Worm (Caenorhabditis elegans): ENCODE measurements around the gene F40H3.3.

Gene F40H3.3

DNA sequence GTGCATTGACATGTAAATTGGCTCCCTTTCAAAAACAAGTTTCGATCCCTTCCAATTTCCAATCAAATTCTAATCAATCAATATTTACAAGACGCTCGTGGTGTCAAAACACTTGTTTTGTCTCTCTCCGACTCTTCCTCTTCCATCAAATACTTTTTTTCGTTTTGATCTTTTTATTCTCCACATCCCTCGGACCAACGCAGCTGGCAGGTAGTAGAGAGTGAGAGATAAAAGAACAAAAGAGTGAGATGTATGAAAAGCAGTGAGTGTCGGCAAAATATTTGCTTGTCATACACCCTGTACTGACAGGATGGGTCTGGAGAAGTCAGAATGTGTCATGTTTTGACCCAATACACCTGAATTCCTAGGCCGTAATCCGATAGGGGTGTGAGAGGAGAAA is 34.6 kb upstream of the F40H3.3 start:
- TF ChIP-seq unc-86 (tag; optimal IDR thresholded peaks at IDR 0.05) (no peak), rnt-1 (tag; optimal IDR thresholded peaks at IDR 0.05) (peak; percentile 3), unc-55 (GFP tag; optimal IDR thresholded peaks at IDR 0.05) (peak; percentile 71), npax-4 (tag; optimal IDR thresholded peaks at IDR 0.05) (no peak), ztf-16 (tag; optimal IDR thresholded peaks at IDR 0.05) (no peak), sox-2 (GFP tag; IDR thresholded peaks at IDR 0.05) (no peak), hlh-13 (GFP tag; optimal IDR thresholded peaks at IDR 0.05) (no peak), ceh-9 (tag; optimal IDR thresholded peaks at IDR 0.05) (no peak), ceh-18 (tag; optimal IDR thresholded peaks at IDR 0.05) (peak; percentile 37), K09A11.1 (tag; optimal IDR thresholded peaks at IDR 0.05; ENCODE audit: insufficient read depth) (no peak), ref-2 (tag; optimal IDR thresholded peaks at IDR 0.05) (no peak), sdc-2 (tag; optimal IDR thresholded peaks at IDR 0.05) (no peak), K02D7.2 (tag; optimal IDR thresholded peaks at IDR 0.05) (no peak), C08G9.2 (tag; optimal IDR thresholded peaks at IDR 0.05) (no peak), ceh-19 (GFP tag; optimal IDR thresholded peaks at IDR 0.05) (no peak), pha-4 (tag; optimal IDR thresholded peaks at IDR 0.05) (no peak), hlh-8 (tag; optimal IDR thresholded peaks at IDR 0.05) (no peak), elt-2 (tag; optimal IDR thresholded peaks at IDR 0.05) (no peak), ceh-14 (tag; optimal IDR thresholded peaks at IDR 0.05) (no peak), fkh-6 (tag; optimal IDR thresholded peaks at IDR 0.05) (no peak), hlh-15 (tag; optimal IDR thresholded peaks at IDR 0.05) (no peak), ceh-22 (tag; optimal IDR thresholded peaks at IDR 0.05) (no peak)

DNA sequence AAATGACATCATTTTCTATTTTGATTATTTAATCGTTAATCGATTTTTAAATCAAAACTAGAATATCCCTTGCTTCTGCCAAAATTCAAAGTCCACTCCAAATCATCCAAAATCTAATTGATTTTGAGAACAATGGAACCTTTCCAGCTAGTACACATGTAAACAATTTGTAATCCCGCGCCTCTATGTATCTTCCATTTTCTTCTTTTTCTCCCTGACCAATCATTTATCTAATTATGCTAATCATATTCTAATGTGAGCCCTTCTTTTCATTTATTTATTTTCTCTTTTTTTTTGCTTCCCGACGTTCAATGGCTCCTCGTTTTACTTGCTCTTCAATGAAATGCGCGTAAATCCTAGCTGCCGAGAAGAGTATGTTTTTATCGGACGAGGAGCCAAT is 33.2 kb upstream of the F40H3.3 start:
- TF ChIP-seq ets-4 (tag; optimal IDR thresholded peaks at IDR 0.05) (no peak), ceh-31 (tag; optimal IDR thresholded peaks at IDR 0.05) (no peak), elt-2 (tag; optimal IDR thresholded peaks at IDR 0.05) (no peak), hlh-8 (tag; optimal IDR thresholded peaks at IDR 0.05) (no peak), dmd-4 (tag; optimal IDR thresholded peaks at IDR 0.05; ENCODE audit: borderline replicate concordance) (no peak), unc-42 (tag; optimal IDR thresholded peaks at IDR 0.05) (peak; percentile 71)

DNA sequence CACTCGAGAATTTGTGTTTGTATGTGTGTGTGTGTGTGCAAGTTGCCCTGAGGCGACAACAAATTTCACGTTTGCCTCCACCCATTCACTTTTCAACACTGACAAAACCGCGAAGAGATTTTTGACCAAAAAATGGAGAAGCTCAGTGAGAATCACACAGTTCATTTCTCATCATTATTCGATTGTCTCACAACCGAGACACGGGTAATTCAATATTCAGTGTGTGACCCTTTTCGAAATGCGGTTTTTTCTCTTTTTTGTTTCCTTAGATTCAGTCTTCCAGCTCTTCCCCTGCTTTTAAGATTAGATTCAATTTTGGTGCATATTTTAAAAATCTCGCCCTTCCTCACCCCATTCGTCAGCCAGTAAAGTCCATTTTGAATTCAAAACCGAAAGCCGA is 31.8 kb upstream of the F40H3.3 start:
- TF ChIP-seq fkh-6 (tag; optimal IDR thresholded peaks at IDR 0.05): no peak
- peak; percentile 69 for TF ChIP-seq unc-42 (tag; optimal IDR thresholded peaks at IDR 0.05)

DNA sequence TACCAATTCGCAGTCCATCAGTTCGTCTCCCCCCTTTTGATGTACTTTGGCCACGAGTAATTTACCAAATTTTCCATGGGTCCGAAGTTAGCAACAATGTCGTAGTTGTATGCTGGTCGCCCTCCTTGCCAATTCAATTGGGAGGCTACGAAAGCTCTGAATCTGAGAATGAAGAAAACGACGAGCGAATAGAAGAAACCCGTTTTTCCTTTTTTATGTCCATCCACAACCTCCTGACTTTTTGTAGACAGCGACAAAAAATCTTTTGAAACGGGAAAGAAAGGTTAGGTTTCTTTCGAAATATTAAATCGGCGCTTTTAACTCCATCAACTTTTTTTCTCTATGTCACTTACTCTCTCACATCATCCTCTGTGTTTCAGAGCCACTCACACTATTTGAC is 28.8 kb upstream of the F40H3.3 start:
- peak; percentile 53 for TF ChIP-seq unc-42 (tag; optimal IDR thresholded peaks at IDR 0.05)
- no peak for TF ChIP-seq K02D7.2 (tag; optimal IDR thresholded peaks at IDR 0.05)

DNA sequence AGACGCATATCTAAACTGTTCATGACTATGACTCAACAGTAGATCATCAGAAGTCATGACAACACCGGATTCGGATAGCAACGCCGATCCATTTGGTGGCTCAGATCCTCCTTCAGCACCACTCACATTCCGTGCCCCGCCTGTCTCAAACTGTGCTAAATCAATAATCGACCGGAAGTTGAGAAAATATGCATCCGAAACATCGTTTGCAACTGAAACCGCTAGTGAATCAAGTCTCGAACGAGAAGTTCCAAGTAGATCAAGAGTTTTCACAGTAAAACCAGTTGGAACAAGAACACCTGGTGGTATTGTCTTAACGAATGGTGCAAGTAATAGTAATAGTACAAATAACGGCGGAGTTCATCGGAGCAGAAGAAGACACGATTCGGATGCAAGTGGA is 24.2 kb upstream of the F40H3.3 start:
- TF ChIP-seq ceh-34 (tag; optimal IDR thresholded peaks at IDR 0.05) (no peak), fax-1 (tag; optimal IDR thresholded peaks at IDR 0.05) (no peak), ceh-48 (tag; optimal IDR thresholded peaks at IDR 0.05) (no peak), F13H6.1 (tag; optimal IDR thresholded peaks at IDR 0.05) (no peak), ceh-45 (GFP tag; IDR thresholded peaks at IDR 0.05) (no peak)

DNA sequence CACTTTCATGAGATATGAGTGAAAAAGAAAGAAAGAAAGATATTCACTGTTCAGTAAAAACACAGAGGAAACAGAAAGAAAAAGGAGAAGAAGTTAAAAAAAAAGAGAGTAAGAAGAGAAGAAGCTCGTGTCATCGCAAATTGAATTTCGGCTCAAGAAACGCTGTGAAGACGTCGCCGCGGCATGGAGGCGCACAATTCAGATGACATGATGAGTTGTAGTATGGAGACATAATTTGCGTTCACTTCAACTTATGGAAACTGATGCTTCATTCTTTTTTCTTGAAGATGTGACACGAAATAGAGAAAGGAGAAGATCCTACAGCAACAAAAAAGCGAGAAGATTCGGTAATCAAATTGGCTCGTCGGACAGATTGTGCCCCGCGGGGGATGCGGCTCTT is 22.9 kb upstream of the F40H3.3 start:
- TF ChIP-seq T23F11.4 (GFP tag; optimal IDR thresholded peaks at IDR 0.05): no peak
- no peak for TF ChIP-seq pros-1 (tag; optimal IDR thresholded peaks at IDR 0.05)
- peak; percentile 12 for TF ChIP-seq ceh-31 (tag; optimal IDR thresholded peaks at IDR 0.05)
- TF ChIP-seq unc-42 (tag; optimal IDR thresholded peaks at IDR 0.05): peak; percentile 98
